Fruit fly (Drosophila melanogaster) whole organism, wandering third instar larva: ENCODE measurements around the gene ClpP.

ENCODE experiments used
- Dfd ChIP-seq: fragments of >200 bp; optimal IDR thresholded peaks from 2 replicates; lab custom pipeline; 2017; ENCODE audit warnings: missing biosample characterization, missing genetic modification characterization
- Hr78 ChIP-seq: fragments of >200 bp; optimal IDR thresholded peaks from 2 replicates; lab custom pipeline; 2017; ENCODE audit warnings: missing biosample characterization, missing genetic modification characterization
- Mio ChIP-seq: sonication (Bioruptor generic); optimal IDR thresholded peaks from 2 replicates; lab custom pipeline; 2016; ENCODE audit warnings: missing biosample characterization, missing genetic modification characterization
- foxo ChIP-seq, 2 experiments: fragments of 200-800 bp; sonication (Bioruptor generic); optimal IDR thresholded peaks; 2 replicates in 1 of 2; 3 replicates in 1 of 2; lab custom pipeline; 2016 to 2017; ENCODE audit warnings: missing biosample characterization in 2 of 2, missing genetic modification characterization in 2 of 2
- h ChIP-seq: fragments of 200-800 bp; sonication (Bioruptor generic); optimal IDR thresholded peaks from 3 replicates; lab custom pipeline; 2016; ENCODE audit warnings: missing biosample characterization, mild to moderate bottlenecking, missing genetic modification characterization
- lola ChIP-seq: fragments of >200 bp; optimal IDR thresholded peaks from 2 replicates; lab custom pipeline; 2017; ENCODE audit warnings: missing biosample characterization, missing genetic modification characterization
- psq ChIP-seq: fragments of 200-800 bp; sonication (Bioruptor generic); optimal IDR thresholded peaks from 3 replicates; lab custom pipeline; 2017; ENCODE audit warnings: missing biosample characterization, mild to moderate bottlenecking, missing genetic modification characterization, moderate library complexity
- sage ChIP-seq: fragments of 200-800 bp; sonication (Bioruptor generic); optimal IDR thresholded peaks from 2 replicates; lab custom pipeline; 2016; ENCODE audit warnings: missing biosample characterization, mild to moderate bottlenecking, missing genetic modification characterization
- tai ChIP-seq: sonication (Bioruptor generic); optimal IDR thresholded peaks from 2 replicates; lab custom pipeline; 2016; ENCODE audit warnings: missing biosample characterization, missing genetic modification characterization

- TF ChIP-seq h (GFP tag; lab: Kevin White, UChicago): no peak
- TF ChIP-seq psq: no peak
- no peak for TF ChIP-seq Dfd
- TF ChIP-seq foxo (GFP tag; optimal IDR thresholded peaks at IDR 0.05; lab: Kevin White, UChicago): no peak
- no peak for TF ChIP-seq tai (GFP tag; lab: Kevin White, UChicago)
- TF ChIP-seq Hr78 (GFP tag; lab: Kevin White, UChicago): no peak
- no peak for TF ChIP-seq sage (GFP tag; lab: Kevin White, UChicago)
- no peak for TF ChIP-seq lola (GFP tag; lab: Kevin White, UChicago)
- no peak for TF ChIP-seq Mio (GFP tag; lab: Kevin White, UChicago)
Measured at dm6 chr2L:10356508-10356907, at the start of gene ClpP, which contains the start of gene CtsL4.
